Fruit fly (Drosophila melanogaster) whole organism, pupa: ENCODE results near the gene Idua.

Experiments
- CG10348 ChIP-seq: fragments of 200-800 bp; sonication (Bioruptor generic); IDR thresholded peaks from 2 replicates; pipeline ENCODE4 v1.3.6; 2022; ENCODE audit warnings: missing biosample characterization, missing genetic modification characterization
- CG12605 ChIP-seq: fragments of 200-800 bp; sonication (Bioruptor generic); IDR thresholded peaks from 2 replicates; pipeline ENCODE4 v1.3.6; 2022; ENCODE audit warnings: missing biosample characterization, missing genetic modification characterization
- CG13204 ChIP-seq: fragments of 200-800 bp; sonication (Bioruptor generic); optimal IDR thresholded peaks from 2 replicates; lab custom pipeline; 2018; ENCODE audit warnings: missing biosample characterization, mild to moderate bottlenecking, missing genetic modification characterization, moderate library complexity
- CG14655 ChIP-seq: fragments of 200-800 bp; sonication (Bioruptor generic); optimal IDR thresholded peaks from 3 replicates; lab custom pipeline; 2017; ENCODE audit warnings: mild to moderate bottlenecking, missing biosample characterization, missing genetic modification reagents, missing genetic modification characterization
- CG15710 ChIP-seq: fragments of 200-800 bp; sonication (Bioruptor generic); optimal IDR thresholded peaks from 2 replicates; lab custom pipeline; 2018; ENCODE audit warnings: missing biosample characterization, mild to moderate bottlenecking, missing genetic modification characterization, moderate library complexity
- CG17806 ChIP-seq: fragments of 200-800 bp; sonication (Bioruptor generic); optimal IDR thresholded peaks from 2 replicates; lab custom pipeline; 2018; ENCODE audit warnings: missing biosample characterization, mild to moderate bottlenecking, missing genetic modification characterization, moderate library complexity
- CG32121 ChIP-seq: fragments of 200-800 bp; sonication (Bioruptor generic); IDR thresholded peaks from 2 replicates; pipeline ENCODE4 v1.3.6; 2022; ENCODE audit warnings: missing biosample characterization, missing genetic modification characterization
- CG34367 ChIP-seq: fragments of 200-800 bp; sonication (Bioruptor generic); optimal IDR thresholded peaks from 2 replicates; lab custom pipeline; 2018; ENCODE audit warnings: missing biosample characterization, mild to moderate bottlenecking, missing genetic modification characterization
- CG4496 ChIP-seq: fragments of 200-800 bp; sonication (Bioruptor generic); IDR thresholded peaks from 3 replicates; pipeline ENCODE4 v1.3.6; 2022; ENCODE audit warnings: missing biosample characterization, missing genetic modification characterization
- CG8159 ChIP-seq: fragments of 200-800 bp; sonication (Bioruptor generic); optimal IDR thresholded peaks from 3 replicates; lab custom pipeline; 2018; ENCODE audit warnings: missing biosample characterization, mild to moderate bottlenecking, missing genetic modification characterization, moderate library complexity
- CG8301 ChIP-seq: fragments of 200-800 bp; sonication (Bioruptor generic); optimal IDR thresholded peaks from 2 replicates; lab custom pipeline; 2018; ENCODE audit warnings: missing biosample characterization, mild to moderate bottlenecking, missing genetic modification characterization
- CG9948 ChIP-seq: fragments of 200-800 bp; sonication (Bioruptor generic); optimal IDR thresholded peaks from 2 replicates; lab custom pipeline; 2018; ENCODE audit warnings: missing biosample characterization, mild to moderate bottlenecking, missing genetic modification characterization, moderate library complexity
- D1 ChIP-seq: fragments of 200-800 bp; sonication (Bioruptor generic); optimal IDR thresholded peaks from 2 replicates; lab custom pipeline; 2018; ENCODE audit warnings: missing biosample characterization, mild to moderate bottlenecking, missing genetic modification characterization, moderate library complexity
- EcR ChIP-seq: fragments of 200-800 bp; sonication (Bioruptor generic); optimal IDR thresholded peaks from 3 replicates; lab custom pipeline; 2019; ENCODE audit warnings: missing biosample characterization, missing genetic modification characterization, mild to moderate bottlenecking, moderate library complexity, missing genetic modification reagents
- Ets98B ChIP-seq: fragments of 200-800 bp; sonication (Bioruptor generic); IDR thresholded peaks from 2 replicates; pipeline ENCODE4 v1.3.6; 2022; ENCODE audit warnings: missing biosample characterization, missing genetic modification characterization
- Pif1A ChIP-seq: fragments of 200-800 bp; sonication (Bioruptor generic); optimal IDR thresholded peaks from 3 replicates; lab custom pipeline; 2016; ENCODE audit warnings: missing biosample characterization, missing genetic modification characterization
- Pif1B ChIP-seq: fragments of 200-800 bp; sonication (Bioruptor generic); optimal IDR thresholded peaks from 3 replicates; lab custom pipeline; 2016; ENCODE audit warnings: missing biosample characterization, missing genetic modification characterization
- Snoo ChIP-seq: fragments of 200-800 bp; sonication (Bioruptor generic); optimal IDR thresholded peaks from 3 replicates; lab custom pipeline; 2017; ENCODE audit warnings: missing biosample characterization, mild to moderate bottlenecking, missing genetic modification characterization, inconsistent platforms
- fd96Ca ChIP-seq: fragments of 200-800 bp; sonication (Bioruptor generic); IDR thresholded peaks from 3 replicates; pipeline ENCODE4 v1.3.6; 2022; ENCODE audit warnings: missing biosample characterization, missing genetic modification characterization
- gl ChIP-seq: fragments of 200-800 bp; sonication (Bioruptor generic); optimal IDR thresholded peaks from 2 replicates; lab custom pipeline; 2018; ENCODE audit warnings: missing biosample characterization, mild to moderate bottlenecking, missing genetic modification characterization
- rn ChIP-seq: fragments of 200-800 bp; sonication (Bioruptor generic); IDR thresholded peaks from 2 replicates; pipeline ENCODE4 v1.3.6; 2022; ENCODE audit warnings: missing biosample characterization, missing genetic modification characterization

Gene Idua

DNA sequence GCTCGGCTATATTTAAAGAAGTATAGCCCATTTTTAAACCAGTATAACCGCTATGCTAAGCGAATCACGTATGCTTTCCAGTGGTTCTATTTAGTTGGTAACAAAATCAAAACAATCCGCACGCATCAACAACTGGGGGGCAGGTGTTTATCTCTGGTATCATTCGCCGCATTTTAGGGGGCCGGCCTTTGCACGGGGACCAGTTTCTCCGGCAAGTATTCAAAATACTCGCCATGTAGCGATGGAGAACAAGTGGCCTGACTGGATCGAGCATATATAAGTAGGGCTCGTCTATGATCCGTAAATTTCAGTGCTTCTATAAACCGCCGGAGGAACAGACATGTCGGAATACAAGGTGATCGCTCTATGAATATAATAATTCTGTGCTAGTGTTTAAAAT lies 23.2 kb upstream of the Idua start, which contains the start of gene hgo:
Gene hgo, plus strand, starts transcription at position 301 of the 400 bp plus-strand sequence.
- TF ChIP-seq CG8301 (tag; lab: Kevin White, UChicago), result no peak
- no peak for TF ChIP-seq CG17806 (tag; lab: Kevin White, UChicago)
- TF ChIP-seq Snoo (tag; lab: Kevin White, UChicago), result no peak
- TF ChIP-seq CG13204 (GFP tag; lab: Kevin White, UChicago), result no peak
- no peak for TF ChIP-seq CG9948 (tag; lab: Kevin White, UChicago)

DNA sequence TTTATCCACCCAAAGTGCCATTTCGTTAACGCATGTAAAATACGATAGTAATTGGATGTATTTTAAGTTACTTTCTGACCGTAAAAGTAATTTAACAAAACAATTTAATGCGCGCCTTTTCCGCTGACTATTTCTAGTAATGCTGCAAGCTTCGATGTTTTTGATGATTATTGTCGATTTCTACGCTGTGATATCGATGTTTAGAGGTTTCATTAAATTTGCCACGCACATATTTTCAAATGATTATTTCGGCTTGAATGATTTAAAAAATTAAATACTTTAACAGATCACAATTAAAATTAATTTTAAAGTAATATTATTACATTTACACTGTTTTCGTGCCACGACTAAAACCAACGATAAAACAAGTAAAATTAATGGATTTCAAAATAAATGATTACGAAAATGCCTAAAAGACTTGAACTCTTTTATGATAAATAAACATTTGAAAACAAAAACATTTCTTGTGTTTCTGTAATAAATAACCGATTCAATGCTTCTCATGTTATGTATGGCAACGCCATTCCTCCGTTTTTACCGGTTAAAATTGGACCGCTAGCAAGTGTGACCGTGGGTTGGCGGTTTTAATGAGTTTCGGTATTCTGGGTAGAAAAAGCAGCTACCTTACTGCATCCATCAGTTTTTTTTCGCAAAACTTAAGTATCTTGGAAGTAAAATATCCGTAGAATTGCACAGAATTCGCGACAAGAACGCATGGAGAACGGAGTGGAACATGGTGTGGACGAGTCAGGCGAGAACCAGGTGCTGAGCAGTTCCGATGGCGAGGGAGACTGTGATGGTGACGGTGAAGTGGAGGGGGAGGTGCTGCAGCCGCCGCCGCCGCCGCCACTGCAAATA lies 17.5 kb upstream of the Idua start, which contains the start of the genes RfC38 and CG4751:
Gene RfC38, minus strand, starts transcription at position 495 of the 858 bp plus-strand sequence.
Gene CG4751, plus strand, starts transcription at position 587 of the 858 bp plus-strand sequence.
- TF ChIP-seq CG14655 (GFP tag; lab: Kevin White, UChicago) (no peak), Pif1B (GFP tag; lab: Kevin White, UChicago) (no peak), CG9948 (tag; lab: Kevin White, UChicago) (no peak), Snoo (tag; lab: Kevin White, UChicago) (no peak), CG8159 (tag; lab: Kevin White, UChicago) (no peak)

DNA sequence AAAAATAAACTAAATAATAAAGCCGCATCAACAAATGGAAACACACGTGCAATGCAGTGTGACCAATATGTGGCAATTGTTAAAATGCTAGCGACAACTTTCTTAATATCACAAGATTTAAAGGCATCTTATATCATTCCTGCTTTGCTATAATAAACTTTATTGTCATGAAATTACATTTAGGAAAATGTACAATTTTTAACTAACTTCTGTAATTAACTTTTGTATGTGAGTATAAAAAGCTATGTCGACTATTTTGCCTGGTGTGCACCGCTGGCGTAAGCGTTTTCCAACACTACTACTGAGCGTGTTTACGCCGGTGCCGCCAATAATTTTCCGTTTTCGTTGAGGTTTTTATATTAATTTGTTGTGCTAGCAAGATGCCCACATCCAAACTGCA lies 10.6 kb upstream of the Idua start, which contains the start of the genes Csl4 and Nup160:
Gene Csl4, minus strand, starts transcription at position 69 of the 400 bp plus-strand sequence.
Gene Nup160, plus strand, starts transcription at position 279 of the 400 bp plus-strand sequence.
- TF ChIP-seq fd96Ca (GFP tag; lab: Robert Waterston, UW) (peak; percentile 72; the same call in 2 of the 3 replicates), CG4496 (peak; percentile 77), CG8159 (tag; lab: Kevin White, UChicago) (no peak), CG13204 (GFP tag; lab: Kevin White, UChicago) (no peak), Pif1B (GFP tag; lab: Kevin White, UChicago) (no peak), rn (0 out of 2 replicates have a peak, but pooled peaks have one; percentile 12), CG14655 (GFP tag; lab: Kevin White, UChicago) (no peak), EcR (GFP tag; lab: Kevin White, UChicago) (no peak), CG10348 (no peak), CG17806 (tag; lab: Kevin White, UChicago) (no peak), CG8301 (tag; lab: Kevin White, UChicago) (no peak), CG9948 (tag; lab: Kevin White, UChicago) (peak; percentile 37), gl (tag; lab: Kevin White, UChicago) (no peak), D1 (tag; lab: Kevin White, UChicago) (no peak), CG15710 (tag; lab: Kevin White, UChicago) (peak; percentile 62), CG32121 (peak; percentile 70), CG34367 (tag; lab: Kevin White, UChicago) (peak; percentile 44), Snoo (tag; lab: Kevin White, UChicago) (peak; percentile 69), CG12605 (GFP tag; lab: Robert Waterston, UW) (no peak), Pif1A (GFP tag; lab: Kevin White, UChicago) (no peak), Ets98B (GFP tag; lab: Robert Waterston, UW) (peak; percentile 64; the same call in 1 of the 2 replicates)

DNA sequence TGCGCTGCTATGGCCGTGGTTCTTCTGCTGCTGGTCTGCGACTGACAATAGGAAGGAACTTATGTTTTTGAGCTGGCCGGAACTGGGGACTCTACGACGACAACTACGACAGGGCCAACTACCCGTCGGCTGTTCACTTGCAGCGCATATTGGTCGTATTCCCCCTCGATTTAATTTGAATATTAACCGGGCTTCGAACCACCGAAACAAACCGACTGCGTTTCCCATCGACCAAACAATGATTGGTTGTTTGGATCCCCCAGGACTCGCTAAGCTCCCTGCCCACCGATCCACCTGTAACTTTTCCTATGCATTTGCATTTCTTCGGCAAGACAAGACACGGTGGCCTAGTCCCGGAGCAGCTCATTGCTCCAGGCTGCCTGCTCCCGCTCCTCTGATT lies 8.8 kb upstream of the Idua start, which contains the start of gene Dnaaf4:
Gene Dnaaf4, minus strand, starts transcription at position 101 of the 400 bp plus-strand sequence.
- no peak for TF ChIP-seq CG10348
- no peak for TF ChIP-seq fd96Ca (GFP tag; lab: Robert Waterston, UW)
- no peak for TF ChIP-seq Ets98B (GFP tag; lab: Robert Waterston, UW)
- TF ChIP-seq CG8159 (tag; lab: Kevin White, UChicago), result no peak
- TF ChIP-seq Pif1B (GFP tag; lab: Kevin White, UChicago), result no peak
- no peak for TF ChIP-seq CG13204 (GFP tag; lab: Kevin White, UChicago)
- TF ChIP-seq CG14655 (GFP tag; lab: Kevin White, UChicago), result no peak
- no peak for TF ChIP-seq CG34367 (tag; lab: Kevin White, UChicago)
- no peak for TF ChIP-seq CG9948 (tag; lab: Kevin White, UChicago)
- no peak for TF ChIP-seq rn
- TF ChIP-seq CG15710 (tag; lab: Kevin White, UChicago), result no peak
- TF ChIP-seq CG8301 (tag; lab: Kevin White, UChicago), result no peak
- no peak for TF ChIP-seq CG17806 (tag; lab: Kevin White, UChicago)
- TF ChIP-seq, all 21 proteins: peak for 0

DNA sequence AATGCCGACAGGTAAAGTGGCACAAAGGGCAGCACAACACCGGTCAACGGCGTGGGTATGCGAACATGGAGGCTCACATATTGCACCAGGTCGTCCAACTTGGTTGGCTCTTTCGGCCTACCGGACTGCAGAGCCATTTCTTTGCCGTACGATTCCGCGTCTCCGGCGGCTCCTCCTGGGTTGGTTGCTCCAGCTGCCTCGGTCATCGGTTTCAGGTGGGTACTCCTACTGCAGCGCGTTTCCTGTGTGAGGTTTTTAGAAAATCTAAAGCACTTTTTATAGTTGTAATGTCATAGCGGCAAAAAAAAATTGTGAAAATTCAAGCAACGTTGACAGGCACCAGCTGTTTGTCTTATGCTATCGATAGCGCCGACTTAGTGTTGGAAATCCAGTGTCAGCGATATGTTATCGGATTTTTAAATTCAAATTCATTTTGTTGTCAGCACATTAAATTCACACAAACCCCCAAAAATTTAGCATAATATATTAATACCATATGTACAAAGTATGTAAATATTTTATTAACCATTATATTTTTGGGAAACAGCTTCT lies 7.2 kb upstream of the Idua start, which contains the start of gene CG6230:
Gene CG6230, minus strand, starts transcription at position 354 of the 552 bp plus-strand sequence.
- TF ChIP-seq CG8301 (tag; lab: Kevin White, UChicago), result no peak
- no peak for TF ChIP-seq fd96Ca (GFP tag; lab: Robert Waterston, UW)

DNA sequence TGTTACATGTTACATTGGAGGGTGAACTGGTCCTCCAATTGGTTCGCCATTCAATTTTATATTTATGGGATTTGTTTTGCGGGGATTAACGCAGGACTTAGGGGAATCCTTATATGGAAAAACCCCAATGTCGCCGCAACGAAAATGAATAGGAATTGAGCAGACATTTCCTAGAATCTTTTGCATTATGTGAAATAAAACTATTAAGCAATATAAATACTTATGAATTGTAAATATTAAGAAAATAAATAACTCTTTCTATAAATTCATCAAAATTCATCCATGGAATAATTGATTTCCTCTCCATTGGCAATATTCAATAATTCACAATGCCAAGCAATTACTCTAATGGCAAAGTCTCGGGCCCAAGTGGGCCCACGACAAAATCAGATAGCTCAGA lies 853 bp upstream of the Idua start, which contains the start of gene Gr32a:
Gene Gr32a, plus strand, starts transcription at position 301 of the 400 bp plus-strand sequence.
- no peak for TF ChIP-seq CG8301 (tag; lab: Kevin White, UChicago)
- TF ChIP-seq CG17806 (tag; lab: Kevin White, UChicago), result no peak
- no peak for TF ChIP-seq CG9948 (tag; lab: Kevin White, UChicago)
- no peak for TF ChIP-seq CG32121
- TF ChIP-seq Ets98B (GFP tag; lab: Robert Waterston, UW), result no peak
- TF ChIP-seq CG8159 (tag; lab: Kevin White, UChicago), result no peak
- TF ChIP-seq Pif1B (GFP tag; lab: Kevin White, UChicago), result no peak
